Fruit fly (Drosophila melanogaster) ovary, adult (tissue): ENCODE results near the gene Sf3a2.

ENCODE experiments used
- CG17801 ChIP-seq: fragments of 200-800 bp; optimal IDR thresholded peaks from 2 replicates; lab custom pipeline; 2019; ENCODE audit warnings: missing biosample characterization, mild to moderate bottlenecking, missing genetic modification characterization, moderate library complexity; ENCODE audit not compliant: partially characterized antibody

The Sf3a2 gene

DNA sequence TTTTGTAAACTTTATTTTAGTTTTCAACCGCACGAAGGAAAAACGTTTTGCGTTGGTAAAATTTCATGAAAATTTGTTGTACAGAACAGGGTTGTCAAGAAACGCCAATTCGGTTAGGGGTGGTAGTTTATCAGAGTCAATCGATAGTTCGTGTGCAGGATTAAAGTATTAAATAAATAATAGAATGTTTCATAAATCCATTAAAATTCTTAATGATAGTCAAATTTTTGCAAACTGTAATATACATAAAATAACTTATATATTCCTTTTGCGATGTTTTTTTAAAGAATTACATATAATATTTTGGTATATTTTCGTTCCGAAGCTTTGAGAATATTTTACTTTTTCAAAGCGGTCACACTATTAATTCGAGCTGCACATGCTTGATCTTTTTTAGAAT, at the start of gene Sf3a2, which contains the start of gene CG42588:
Sf3a2 (minus strand) TSS at position 113 of the 400 bp plus-strand sequence.
CG42588 (plus strand) TSS at position 348 of the 400 bp plus-strand sequence.
- peak; percentile 65 for TF ChIP-seq CG17801 (GFP tag; lab: Kevin White, UChicago)

DNA sequence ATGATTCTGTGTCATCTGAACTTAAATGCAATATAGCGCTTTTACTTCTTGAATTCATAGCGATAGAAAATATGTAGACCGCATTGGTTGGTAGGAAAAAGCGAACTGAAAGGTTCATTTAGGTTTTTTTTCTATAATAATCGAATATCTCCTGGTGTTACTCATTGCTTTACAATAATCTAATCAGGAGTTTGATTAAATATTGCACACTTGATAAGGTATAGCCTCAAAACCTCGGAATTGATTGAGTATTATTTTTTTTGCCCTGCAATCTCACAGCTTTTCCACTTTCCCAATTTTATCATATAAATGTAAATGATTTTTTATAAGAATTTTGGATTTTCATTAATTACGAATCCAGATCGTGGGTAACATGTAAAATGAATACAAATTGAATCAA, 49.0 kb upstream of the Sf3a2 start, which contains the start of gene CG10943:
CG10943 (minus strand) TSS at position 101 of the 400 bp plus-strand sequence.
- TF ChIP-seq CG17801 (GFP tag; lab: Kevin White, UChicago) = no peak

DNA sequence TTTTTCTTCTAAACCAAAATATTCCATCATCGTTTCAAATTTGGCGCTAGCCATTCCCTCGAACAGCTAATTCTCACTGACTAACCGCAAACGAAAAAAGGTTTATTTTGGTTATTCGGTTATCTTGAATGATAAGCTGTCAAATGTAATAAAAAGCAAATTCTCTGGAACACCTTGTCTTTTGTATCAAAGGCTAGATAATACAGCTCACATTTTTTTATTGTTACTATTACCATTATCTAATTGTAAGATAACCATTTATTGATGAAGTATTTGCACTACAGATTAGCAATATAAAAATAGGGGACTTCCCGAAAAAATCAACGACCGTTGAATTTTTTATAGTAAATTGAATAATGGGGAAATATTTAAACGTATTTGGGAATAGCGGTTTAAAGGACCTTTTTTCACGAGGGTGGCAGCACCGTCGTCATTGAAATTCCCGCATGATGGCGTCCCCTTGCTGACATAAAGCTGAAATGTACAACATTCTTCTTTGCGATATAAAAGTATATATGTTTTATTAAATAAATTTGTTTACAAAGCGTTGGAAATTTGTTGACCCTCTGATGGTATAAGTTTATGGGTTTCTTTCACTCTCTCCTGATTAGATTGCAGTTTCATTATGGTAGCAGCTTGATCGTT, 47.6 kb upstream of the Sf3a2 start, which contains the start of gene CG32107:
CG32107 (minus strand) TSS at position 51 of the 645 bp plus-strand sequence.
- TF ChIP-seq CG17801 (GFP tag; lab: Kevin White, UChicago) = no peak

DNA sequence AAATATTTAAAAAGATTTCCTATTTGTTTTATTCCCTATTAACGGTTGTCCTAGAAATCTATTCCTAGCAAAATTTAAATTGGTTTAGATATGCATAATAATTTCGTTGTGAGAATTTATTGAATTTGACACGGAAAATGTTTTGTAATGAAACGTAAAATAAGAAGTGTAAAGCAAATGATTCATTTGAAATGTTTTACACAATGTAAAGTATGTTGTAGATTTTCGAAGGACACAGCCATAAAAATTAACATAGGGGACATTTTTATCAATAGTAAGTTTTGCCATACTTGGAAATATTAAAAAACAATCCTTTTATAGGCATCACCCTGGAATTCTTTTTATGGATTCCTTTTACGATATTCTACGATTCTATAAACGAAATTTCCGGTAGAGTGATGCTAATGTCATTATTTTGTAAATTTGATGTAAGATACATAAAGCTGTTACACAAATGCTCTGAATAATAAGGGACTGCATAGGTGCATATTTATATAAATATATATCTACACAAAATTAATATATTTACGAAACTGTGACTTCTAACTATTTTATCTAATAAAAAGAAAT, 43.8 kb upstream of the Sf3a2 start:
- no peak for TF ChIP-seq CG17801 (GFP tag; lab: Kevin White, UChicago)

DNA sequence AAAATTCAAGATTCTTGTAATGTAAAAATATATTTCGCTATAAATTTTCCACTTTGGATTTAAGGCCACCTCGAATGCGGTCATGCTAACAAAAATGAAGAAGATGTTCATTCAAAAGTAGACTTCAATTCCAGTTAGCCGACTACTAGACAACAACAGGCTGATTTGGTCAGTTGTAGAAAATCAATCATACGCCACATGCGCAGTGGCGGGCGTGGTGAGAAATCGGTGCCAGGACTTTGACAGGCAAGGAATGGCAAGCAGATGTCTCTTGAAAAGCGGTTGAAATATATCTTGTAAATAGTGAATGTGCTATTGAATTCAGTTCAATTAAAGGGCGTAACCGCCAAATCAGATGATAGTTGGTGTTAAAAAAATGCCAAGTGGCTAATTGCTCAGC, 39.6 kb upstream of the Sf3a2 start, which contains the start of gene Ent3:
Ent3 (plus strand) TSS at position 224 of the 400 bp plus-strand sequence.
- no peak for TF ChIP-seq CG17801 (GFP tag; lab: Kevin White, UChicago)

DNA sequence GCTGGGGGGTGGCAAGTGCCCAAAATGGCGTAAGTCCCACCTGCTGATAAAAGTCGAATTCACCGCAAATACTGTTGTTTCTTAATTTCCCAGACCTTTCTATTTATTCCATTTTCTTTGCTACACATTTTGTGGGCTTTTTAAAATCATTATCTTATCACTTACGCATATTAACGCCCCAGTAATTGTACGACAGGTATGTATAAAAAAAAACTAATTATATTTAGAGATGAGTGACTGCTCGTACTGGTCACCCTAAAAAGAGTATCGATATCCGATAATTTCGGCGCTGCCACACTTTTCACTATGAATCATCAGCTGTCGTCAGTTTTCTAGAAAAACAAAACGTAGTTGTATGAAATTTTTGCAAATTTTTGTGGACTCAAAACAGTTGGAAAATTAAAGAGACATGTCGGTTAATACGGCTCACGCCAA, 36.1 kb upstream of the Sf3a2 start, which contains the start of the genes CG10948 and Wbp2:
CG10948 (minus strand) TSS at position 251 of the 435 bp plus-strand sequence.
Wbp2 (plus strand) TSS at position 299 of the 435 bp plus-strand sequence.
- TF ChIP-seq CG17801 (GFP tag; lab: Kevin White, UChicago) = peak; percentile 86

DNA sequence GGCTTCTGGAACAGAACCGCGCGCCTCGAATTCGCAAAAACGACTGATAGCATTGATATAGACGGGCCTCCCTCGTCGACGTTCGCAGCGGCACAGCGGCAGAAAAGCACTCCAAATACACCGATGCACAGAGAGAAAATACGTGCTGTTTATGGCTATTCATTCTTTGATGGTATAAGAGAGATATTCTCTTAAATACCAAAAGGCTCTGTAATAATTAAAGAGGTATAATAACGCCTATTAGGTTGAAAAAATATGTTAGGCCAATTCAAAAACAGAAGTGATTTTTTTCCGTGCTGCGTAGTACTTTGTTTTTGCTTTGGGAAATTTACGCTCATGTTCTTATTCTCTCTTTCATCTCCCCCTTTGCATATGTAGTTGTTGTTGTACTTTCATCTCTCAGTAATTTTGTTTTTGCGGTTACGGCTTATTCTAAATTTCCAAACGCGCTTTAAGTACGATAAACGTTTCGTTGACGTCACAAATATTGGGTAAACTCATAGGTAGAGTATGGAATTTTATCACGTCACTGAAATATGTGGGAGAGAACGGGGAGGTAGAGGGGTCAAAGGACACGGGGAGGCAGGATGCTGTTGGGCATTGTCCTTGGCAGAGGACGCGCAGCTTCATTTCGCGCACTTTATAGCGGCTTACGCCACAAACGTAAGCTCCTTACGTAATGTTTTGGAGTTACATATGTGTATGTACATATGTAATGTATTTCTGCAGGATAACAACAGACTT, 29.4 kb upstream of the Sf3a2 start, which contains the start of gene nebu:
nebu (minus strand) TSS at position 51 of the 744 bp plus-strand sequence.
- TF ChIP-seq CG17801 (GFP tag; lab: Kevin White, UChicago) = peak; percentile 98

- TF ChIP-seq CG17801 (GFP tag; lab: Kevin White, UChicago) = no peak
Measured at dm6 chr3L:12842532-12842931, 28.7 kb upstream of the Sf3a2 start.

- TF ChIP-seq CG17801 (GFP tag; lab: Kevin White, UChicago) = no peak
Measured at dm6 chr3L:12841459-12841858, 27.6 kb upstream of the Sf3a2 start.

- no peak for TF ChIP-seq CG17801 (GFP tag; lab: Kevin White, UChicago)
Measured at dm6 chr3L:12839882-12840281, 26.1 kb upstream of the Sf3a2 start.

- TF ChIP-seq CG17801 (GFP tag; lab: Kevin White, UChicago) = no peak
Measured at dm6 chr3L:12837196-12837720, 23.4 kb upstream of the Sf3a2 start.

DNA sequence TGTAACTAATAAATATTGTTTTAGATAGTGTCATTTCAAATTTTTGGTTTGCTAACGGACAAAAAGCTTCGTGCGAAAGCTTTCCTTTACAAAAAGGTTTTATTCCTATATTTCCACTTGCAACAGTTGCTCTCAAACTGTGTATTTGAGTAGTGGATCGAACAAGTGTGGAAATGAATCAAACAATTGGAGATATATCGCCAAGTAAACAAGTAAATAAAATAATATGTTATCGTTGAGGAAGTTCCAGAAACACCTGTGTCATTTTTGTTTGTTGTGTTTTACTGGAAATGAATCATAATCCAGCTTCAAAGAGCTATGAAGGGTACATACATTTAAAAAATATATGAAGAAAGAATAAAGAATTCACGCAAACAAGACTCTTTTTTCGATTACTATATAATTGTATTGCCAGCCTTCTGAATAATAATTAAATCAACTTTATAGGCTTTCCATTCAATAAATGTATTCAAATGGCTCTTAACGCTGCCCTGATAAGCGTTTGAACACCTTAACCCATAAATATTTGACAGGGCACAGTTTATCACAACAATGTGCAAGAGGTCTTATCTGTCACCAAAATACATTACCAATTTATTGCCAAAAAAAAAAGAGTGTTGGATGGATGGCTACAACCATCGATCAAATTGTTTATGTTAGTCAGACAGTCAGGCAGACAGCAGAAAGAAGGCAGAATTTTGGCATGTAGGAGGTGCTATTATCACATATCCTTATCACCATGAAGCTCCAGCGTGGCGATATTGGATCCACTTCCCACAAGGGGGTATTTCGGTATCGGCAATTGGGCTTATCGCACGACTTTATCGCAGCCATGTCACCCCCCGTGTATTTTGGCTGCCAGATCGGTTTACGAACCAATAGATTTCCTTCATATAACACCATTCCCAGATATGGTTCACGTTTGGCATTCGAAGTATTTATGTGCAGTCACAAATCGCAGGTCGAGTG, 22.0 kb upstream of the Sf3a2 start:
- no peak for TF ChIP-seq CG17801 (GFP tag; lab: Kevin White, UChicago)

DNA sequence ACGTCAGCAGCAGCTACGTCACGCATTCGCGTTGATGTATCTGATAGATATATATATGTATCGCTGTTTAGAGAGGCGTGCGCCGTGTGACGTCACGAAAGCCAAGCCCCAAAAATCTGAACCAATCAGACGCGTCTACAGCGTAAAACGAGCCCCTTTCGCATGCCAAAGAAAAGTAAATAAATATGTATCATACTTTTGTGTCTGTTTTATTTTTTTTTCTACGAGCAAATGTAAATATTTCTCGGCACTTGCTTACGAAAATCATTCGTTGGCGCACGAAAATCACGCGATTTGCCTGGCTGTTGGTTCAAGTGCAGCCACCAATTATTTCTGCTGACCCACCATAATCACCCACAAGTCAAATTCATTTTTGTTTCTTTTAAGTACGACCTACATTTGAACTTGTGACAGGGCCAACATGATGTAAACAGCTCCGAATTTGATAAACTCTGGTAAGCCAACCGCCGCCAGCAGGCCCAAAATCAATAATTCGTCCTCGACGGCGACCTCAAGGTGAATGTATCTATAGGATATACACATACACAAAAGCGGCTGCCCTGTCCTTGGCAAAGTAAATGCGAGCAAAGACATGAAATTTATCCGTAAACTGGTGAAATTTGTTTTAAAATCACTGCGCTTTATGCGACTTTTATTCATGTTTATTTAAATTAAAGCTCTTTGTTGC, 20.9 kb upstream of the Sf3a2 start:
- peak; percentile 91 for TF ChIP-seq CG17801 (GFP tag; lab: Kevin White, UChicago)
